Worm (Caenorhabditis elegans) whole organism, L4 larva: ENCODE results near the gene mboa-3.

Experiments used
- ZK546.5 ChIP-seq, 2 experiments: sonication (generic microtip); optimal IDR thresholded peaks; 2 replicates each; lab custom pipeline; 2017; ENCODE audit warnings: missing biosample characterization in 2 of 2, missing genetic modification characterization in 2 of 2
- pha-4 ChIP-seq, 2 experiments: fragments of 150-350 bp in 1 of 2; fragments of 200-800 bp in 1 of 2; sonication (Bioruptor generic) in 1 of 2; IDR thresholded peaks in 1 of 2; optimal IDR thresholded peaks in 1 of 2; 2 replicates each; pipeline versions ENCODE4 v1.3.6 to Lab custom; 2014 to 2022; ENCODE audit warnings: missing genetic modification characterization in 2 of 2, missing genetic modification reagents in 2 of 2, missing biosample characterization in 1 of 2, missing compliant biosample characterization in 1 of 2
- unc-39 ChIP-seq: sonication (generic microtip); optimal IDR thresholded peaks from 2 replicates; lab custom pipeline; 2017; ENCODE audit warnings: missing biosample characterization, missing genetic modification characterization
- ztf-11 ChIP-seq: fragments of 150-350 bp; optimal IDR thresholded peaks from 2 replicates; lab custom pipeline; 2014; ENCODE audit warnings: missing biosample characterization, missing genetic modification characterization

DNA sequence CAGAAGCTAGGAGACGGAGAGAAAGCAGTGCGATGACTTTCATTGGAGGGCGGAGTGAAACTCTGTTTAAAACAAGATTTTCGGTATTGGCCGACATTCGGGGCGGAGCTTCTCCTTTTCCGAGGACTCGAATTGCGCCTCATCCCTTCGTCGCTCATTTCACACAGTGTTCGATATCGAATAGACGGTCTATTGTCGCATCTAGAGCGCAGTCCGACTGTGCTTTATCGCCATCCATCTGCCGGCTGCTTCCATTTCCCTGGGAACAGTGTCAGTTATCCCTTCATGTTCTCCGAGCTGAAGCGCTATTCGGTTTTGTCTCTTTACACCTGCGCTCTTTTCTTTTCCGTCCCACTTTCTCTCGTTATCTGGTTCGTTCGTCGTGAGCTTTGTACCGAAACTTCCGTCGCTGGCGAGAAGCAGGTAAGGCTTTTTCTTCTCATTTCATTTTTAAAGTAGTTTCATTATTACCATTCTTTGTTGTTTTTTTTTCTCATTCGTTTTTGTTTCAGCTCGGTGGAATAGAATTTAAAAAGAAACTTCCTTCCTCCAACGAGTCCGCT, 29.7 kb downstream of the mboa-3 start, which contains the start of the genes bus-8A and bus-8B:
- TF ChIP-seq pha-4 (GFP tag; IDR thresholded peaks at IDR 0.05; lab: Robert Waterston, UW) (no peak), pha-4 (tag; optimal IDR thresholded peaks at IDR 0.05; lab: Kevin White, UChicago) (no peak), ZK546.5 (tag; optimal IDR thresholded peaks at IDR 0.05; lab: Kevin White, UChicago) (no peak), ztf-11 (tag; lab: Kevin White, UChicago) (no peak), unc-39 (tag; lab: Kevin White, UChicago) (no peak)
